Worm (Caenorhabditis elegans): ENCODE measurements around the gene che-6.

DNA sequence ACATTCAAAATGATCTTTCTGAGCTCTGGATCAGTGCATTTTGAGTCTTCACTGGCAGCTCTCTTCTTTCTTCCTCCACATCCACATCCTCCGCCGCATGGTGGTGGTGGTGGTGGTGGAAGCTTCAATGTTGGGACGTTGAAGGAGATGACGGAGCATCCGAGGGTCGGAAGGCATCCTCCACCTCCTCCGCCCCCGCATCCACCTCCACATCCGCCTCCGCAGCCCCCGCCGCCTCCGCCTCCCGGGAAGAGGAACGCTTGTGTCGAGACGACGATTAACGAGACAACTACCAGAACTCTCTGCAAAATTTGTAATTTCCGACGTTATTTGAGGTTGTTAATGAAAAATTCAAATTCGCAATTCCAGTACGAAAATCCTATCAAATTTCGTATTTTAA lies 16.2 kb upstream of the che-6 start:
- TF ChIP-seq tbx-37 (GFP tag; conservative IDR thresholded peaks at IDR 0.05) (no peak), tbx-11 (GFP tag; IDR thresholded peaks at IDR 0.05) (no peak)

All from whole organism, early embryonic.